Worm (Caenorhabditis elegans): ENCODE measurements around the gene C30G12.1.

DNA sequence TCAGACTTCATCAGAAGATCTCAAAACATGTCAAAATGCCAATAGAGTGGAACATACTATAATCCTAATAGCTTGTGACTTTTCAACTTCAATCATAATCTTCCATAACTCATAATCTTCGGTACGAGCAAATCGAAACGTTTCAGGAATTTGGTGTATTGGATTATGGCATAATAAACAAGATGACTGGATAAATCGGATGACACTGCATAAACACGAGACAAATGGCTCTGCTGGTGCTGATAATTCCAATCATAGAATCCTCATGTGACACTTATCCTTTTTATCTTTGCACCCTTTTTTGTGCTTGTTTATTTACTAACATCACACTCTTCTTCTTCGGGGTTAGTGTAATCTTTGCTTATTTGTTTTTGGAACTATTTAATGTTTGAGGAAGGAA lies 16.1 kb upstream of the C30G12.1 start:
- TF ChIP-seq jun-1 (tag; optimal IDR thresholded peaks at IDR 0.05) (no peak), isw-1 (GFP tag; IDR thresholded peaks at IDR 0.05) (no peak), unc-98 (GFP tag; IDR thresholded peaks at IDR 0.05) (no peak), elt-3 (tag; optimal IDR thresholded peaks at IDR 0.05) (no peak), snpc-4 (tag; optimal IDR thresholded peaks at IDR 0.05) (no peak), egl-27 (tag; optimal IDR thresholded peaks at IDR 0.05) (no peak), ztf-4 (tag; optimal IDR thresholded peaks at IDR 0.05) (no peak), C04F5.9 (tag; optimal IDR thresholded peaks at IDR 0.05) (no peak), lin-35 (GFP tag; optimal IDR thresholded peaks at IDR 0.05) (no peak), zag-1 (tag; optimal IDR thresholded peaks at IDR 0.05) (no peak)
